Worm (Caenorhabditis elegans) whole organism, L4/young adult: ENCODE results near the gene Y37B11A.3.

Experiments used
- W03F9.2 ChIP-seq: fragments of 150-350 bp; optimal IDR thresholded peaks from 2 replicates; lab custom pipeline; 2014; ENCODE audit warnings: missing biosample characterization, missing genetic modification characterization
- dao-5 ChIP-seq: sonication (generic microtip); optimal IDR thresholded peaks from 2 replicates; lab custom pipeline; 2016; ENCODE audit warnings: missing genotype, missing genetic modification characterization, moderate library complexity, missing compliant biosample characterization
- him-1 ChIP-seq: sonication (generic microtip); optimal IDR thresholded peaks from 2 replicates; lab custom pipeline; 2016; ENCODE audit warnings: missing genotype, missing genetic modification reagents, missing genetic modification characterization, missing compliant biosample characterization

DNA sequence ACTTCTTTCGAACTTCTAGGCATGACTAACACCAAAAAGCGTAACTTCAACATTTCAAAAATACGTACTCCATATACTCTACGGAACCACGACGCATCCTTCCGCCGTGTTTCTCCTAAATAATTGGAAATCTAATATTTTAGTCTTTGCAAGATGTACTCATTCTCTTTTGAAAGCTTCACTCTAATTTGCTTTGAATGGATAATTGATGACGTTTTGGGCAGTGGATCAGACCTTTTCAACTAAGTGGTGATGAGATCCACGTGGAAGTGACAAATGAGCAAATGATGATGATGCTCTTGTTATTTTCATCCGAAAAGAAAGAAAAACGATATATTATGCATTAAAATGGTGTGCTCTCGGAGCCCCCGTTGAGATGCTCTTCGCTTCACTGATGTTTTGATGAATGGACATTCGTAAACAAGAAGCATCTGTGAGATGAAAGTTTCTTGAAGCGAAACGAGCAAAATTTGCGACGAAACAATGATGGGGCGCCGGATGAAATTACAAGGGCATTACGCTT, 39.4 kb upstream of the Y37B11A.3 start:
- TF ChIP-seq dao-5 (tag; lab: Kevin White, UChicago) (no peak), W03F9.2 (tag; lab: Kevin White, UChicago) (no peak), him-1 (tag; lab: Kevin White, UChicago) (no peak)
